Worm (Caenorhabditis elegans): ENCODE results near the gene cest-33.

DNA sequence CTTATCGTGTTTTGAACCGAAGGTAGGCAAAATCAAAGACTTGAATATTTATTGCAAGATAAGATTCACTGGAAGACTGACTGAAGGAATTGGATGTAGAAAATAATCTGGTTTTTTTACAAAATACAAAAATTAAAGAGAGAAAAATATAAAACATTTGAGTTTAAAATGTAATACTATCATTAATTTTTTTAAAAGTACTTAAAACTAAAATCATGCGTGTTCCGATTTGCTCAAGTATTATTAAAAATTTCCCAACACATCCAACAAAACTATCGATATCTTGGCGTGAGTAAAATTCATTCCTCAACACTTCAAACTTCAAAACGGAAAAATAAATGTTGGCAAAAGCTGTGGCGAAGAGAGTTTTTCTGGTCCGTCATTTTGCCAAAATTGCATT is 24.7 kb upstream of the cest-33 start, which contains the start of gene F57F4.1:
- TF ChIP-seq nhr-28 (tag; optimal IDR thresholded peaks at IDR 0.05) (no peak), ceh-82 (tag; optimal IDR thresholded peaks at IDR 0.05) (no peak), nhr-76 (tag; optimal IDR thresholded peaks at IDR 0.05) (no peak), nhr-237 (tag; optimal IDR thresholded peaks at IDR 0.05) (no peak), aly-2 (tag; optimal IDR thresholded peaks at IDR 0.05) (no peak)
